Worm (Caenorhabditis elegans): Measurements from ENCODE around the gene grl-12.

Gene grl-12

ce11 chrV:8629029-8629428, 7.8 kb downstream of the grl-12 start, which contains the start of gene F41E6.12:
Gene F41E6.12, minus strand, starts transcription at chrV:8629129.
- TF ChIP-seq unc-39 (tag; optimal IDR thresholded peaks at IDR 0.05) = no peak
- TF ChIP-seq elt-3 (tag; optimal IDR thresholded peaks at IDR 0.05) = no peak
- TF ChIP-seq ztf-11 (tag; optimal IDR thresholded peaks at IDR 0.05) = no peak
- no peak for TF ChIP-seq nhr-2 (tag; optimal IDR thresholded peaks at IDR 0.05)
- TF ChIP-seq hlh-1 (tag; optimal IDR thresholded peaks at IDR 0.05) = no peak
- no peak for TF ChIP-seq lin-32 (GFP tag; optimal IDR thresholded peaks at IDR 0.05)
- no peak for TF ChIP-seq ham-2 (GFP tag; optimal IDR thresholded peaks at IDR 0.05)
- no peak for TF ChIP-seq zip-8 (tag; optimal IDR thresholded peaks at IDR 0.05)
- TF ChIP-seq sptf-1 (tag; optimal IDR thresholded peaks at IDR 0.05) = no peak
- no peak for TF ChIP-seq blmp-1 (tag; optimal IDR thresholded peaks at IDR 0.05)

ce11 chrV:8627580-8627979, 9.2 kb downstream of the grl-12 start:
- TF ChIP-seq mls-2 (tag; optimal IDR thresholded peaks at IDR 0.05) (no peak), nhr-12 (tag; optimal IDR thresholded peaks at IDR 0.05) (no peak), blmp-1 (tag; optimal IDR thresholded peaks at IDR 0.05) (no peak), nhr-2 (tag; optimal IDR thresholded peaks at IDR 0.05) (no peak), mep-1 (tag; optimal IDR thresholded peaks at IDR 0.05) (no peak)

- TF ChIP-seq tbx-8 (GFP tag; optimal IDR thresholded peaks at IDR 0.05) (no peak), nhr-2 (tag; optimal IDR thresholded peaks at IDR 0.05) (no peak), lin-32 (GFP tag; optimal IDR thresholded peaks at IDR 0.05) (no peak), mab-5 (tag; optimal IDR thresholded peaks at IDR 0.05) (no peak), ham-2 (GFP tag; optimal IDR thresholded peaks at IDR 0.05) (no peak), mls-2 (tag; optimal IDR thresholded peaks at IDR 0.05) (no peak), nhr-28 (tag; optimal IDR thresholded peaks at IDR 0.05) (no peak), ceh-39 (tag; optimal IDR thresholded peaks at IDR 0.05) (no peak), ztf-11 (tag; optimal IDR thresholded peaks at IDR 0.05) (no peak)
Measured at ce11 chrV:8626406-8626805, 10.4 kb downstream of the grl-12 start.

- TF ChIP-seq ces-1 (GFP tag; optimal IDR thresholded peaks at IDR 0.05) = peak; percentile 41
- TF ChIP-seq ceh-39 (tag; optimal IDR thresholded peaks at IDR 0.05) = no peak
Measured at ce11 chrV:8623754-8624153, 13.1 kb downstream of the grl-12 start, which contains the start of gene F41E6.17. Gene F41E6.17, plus strand, starts transcription at chrV:8624101.

- TF ChIP-seq nhr-12 (tag; optimal IDR thresholded peaks at IDR 0.05) (no peak), zip-8 (tag; optimal IDR thresholded peaks at IDR 0.05) (no peak), blmp-1 (tag; optimal IDR thresholded peaks at IDR 0.05) (no peak)
Measured at ce11 chrV:8622314-8622713, 14.5 kb downstream of the grl-12 start, which contains the start of gene F41E6.1. Gene F41E6.1, plus strand, starts transcription at chrV:8622614.

ce11 chrV:8621213-8621612, 15.6 kb downstream of the grl-12 start, which contains the start of gene idpc-2:
Gene idpc-2, minus strand, starts transcription at chrV:8621313.
- TF ChIP-seq mab-5 (tag; optimal IDR thresholded peaks at IDR 0.05) (no peak), unc-120 (tag; optimal IDR thresholded peaks at IDR 0.05; ENCODE audit: poor library complexity, severe bottlenecking) (no peak), flh-1 (GFP tag; optimal IDR thresholded peaks at IDR 0.05) (no peak), hlh-1 (tag; optimal IDR thresholded peaks at IDR 0.05) (no peak), ces-1 (GFP tag; optimal IDR thresholded peaks at IDR 0.05) (no peak), mep-1 (tag; optimal IDR thresholded peaks at IDR 0.05) (no peak), nhr-12 (tag; optimal IDR thresholded peaks at IDR 0.05) (no peak), elt-1 (tag; optimal IDR thresholded peaks at IDR 0.05; ENCODE audit: borderline replicate concordance, insufficient read depth) (no peak), ceh-43 (GFP tag; optimal IDR thresholded peaks at IDR 0.05) (no peak), nhr-237 (tag; optimal IDR thresholded peaks at IDR 0.05) (no peak), cnd-1 (tag; optimal IDR thresholded peaks at IDR 0.05) (no peak), M03D4.4 (tag; optimal IDR thresholded peaks at IDR 0.05) (no peak), zip-8 (tag; optimal IDR thresholded peaks at IDR 0.05) (no peak), snpc-4 (tag; optimal IDR thresholded peaks at IDR 0.05) (no peak), lin-32 (GFP tag; optimal IDR thresholded peaks at IDR 0.05) (no peak), lin-13 (tag; optimal IDR thresholded peaks at IDR 0.05) (no peak)

- TF ChIP-seq ztf-11 (tag; optimal IDR thresholded peaks at IDR 0.05) = no peak
- no peak for TF ChIP-seq elt-1 (tag; optimal IDR thresholded peaks at IDR 0.05; ENCODE audit: borderline replicate concordance, insufficient read depth)
- TF ChIP-seq M03D4.4 (tag; optimal IDR thresholded peaks at IDR 0.05) = no peak
- TF ChIP-seq cnd-1 (tag; optimal IDR thresholded peaks at IDR 0.05) = no peak
- no peak for TF ChIP-seq snpc-4 (tag; optimal IDR thresholded peaks at IDR 0.05)
- no peak for TF ChIP-seq nhr-76 (tag; optimal IDR thresholded peaks at IDR 0.05)
- no peak for TF ChIP-seq sptf-1 (tag; optimal IDR thresholded peaks at IDR 0.05)
- TF ChIP-seq unc-39 (tag; optimal IDR thresholded peaks at IDR 0.05) = no peak
- no peak for TF ChIP-seq mab-5 (tag; optimal IDR thresholded peaks at IDR 0.05)
- TF ChIP-seq elt-3 (tag; optimal IDR thresholded peaks at IDR 0.05) = no peak
- no peak for TF ChIP-seq hlh-1 (tag; optimal IDR thresholded peaks at IDR 0.05)
- no peak for TF ChIP-seq mep-1 (tag; optimal IDR thresholded peaks at IDR 0.05)
- TF ChIP-seq lin-13 (tag; optimal IDR thresholded peaks at IDR 0.05) = no peak
- no peak for TF ChIP-seq ceh-43 (GFP tag; optimal IDR thresholded peaks at IDR 0.05)
- no peak for TF ChIP-seq flh-1 (GFP tag; optimal IDR thresholded peaks at IDR 0.05)
- no peak for TF ChIP-seq nhr-2 (tag; optimal IDR thresholded peaks at IDR 0.05)
- TF ChIP-seq unc-120 (tag; optimal IDR thresholded peaks at IDR 0.05; ENCODE audit: poor library complexity, severe bottlenecking) = no peak
- TF ChIP-seq nhr-28 (tag; optimal IDR thresholded peaks at IDR 0.05) = no peak
- TF ChIP-seq sem-2 (GFP tag; optimal IDR thresholded peaks at IDR 0.05) = no peak
- no peak for TF ChIP-seq bed-3 (GFP tag; optimal IDR thresholded peaks at IDR 0.05)
Measured at ce11 chrV:8618738-8619137, 18.1 kb downstream of the grl-12 start, which contains the start of gene grd-5. Gene grd-5, plus strand, starts transcription at chrV:8619032.

All from whole organism, mixed stage, embryonic.